Fruit fly (Drosophila melanogaster): Measurements from ENCODE around the gene dl.

dl gene

DNA sequence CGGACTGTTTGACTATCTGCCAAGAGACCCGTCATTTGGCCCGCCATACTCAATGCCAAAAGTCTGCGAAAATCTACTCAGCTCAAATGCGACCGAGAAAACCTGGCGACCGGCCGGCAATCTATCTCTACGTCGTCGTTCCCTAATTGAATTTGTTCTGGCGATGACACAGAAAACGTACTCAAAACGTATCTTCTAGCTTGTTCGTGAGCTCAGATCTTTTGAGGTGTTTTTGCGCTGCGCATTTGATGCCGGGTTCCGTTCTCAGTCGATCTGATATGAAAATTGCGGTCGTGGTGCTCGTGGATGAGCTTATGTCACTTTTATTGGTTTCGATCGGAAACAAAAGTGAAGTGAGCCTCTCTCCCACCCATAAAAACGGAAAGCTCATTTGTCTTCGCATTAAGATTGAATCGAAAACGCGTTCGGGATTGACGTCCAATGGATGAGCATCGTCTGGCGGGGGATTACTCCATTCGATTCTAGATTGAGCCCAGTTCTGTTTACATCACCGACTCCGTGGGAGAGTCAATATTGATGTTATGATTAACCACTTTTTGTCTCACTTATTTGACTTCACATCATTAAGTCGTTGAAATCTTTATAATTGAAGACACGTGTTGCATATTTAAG lies 62.3 kb downstream of the dl start (continued):
- TF ChIP-seq CG30431 (GFP tag; optimal IDR thresholded peaks at IDR 0.05) (no peak), pb (GFP tag; optimal IDR thresholded peaks at IDR 0.05) (no peak), BtbVII (GFP tag; optimal IDR thresholded peaks at IDR 0.05) (peak; percentile 42), mirr (GFP tag; optimal IDR thresholded peaks at IDR 0.05) (peak; percentile 15), Chrac-16 (GFP tag; optimal IDR thresholded peaks at IDR 0.05) (no peak), HHEX (GFP tag; optimal IDR thresholded peaks at IDR 0.05) (peak; percentile 22), CG7963 (GFP tag; IDR thresholded peaks at IDR 0.05; ENCODE audit: partially characterized antibody) (no peak), Stat92E (GFP tag; optimal IDR thresholded peaks at IDR 0.05) (no peak), dimm (GFP tag; IDR thresholded peaks at IDR 0.05) (no peak), CG10267 (tag; optimal IDR thresholded peaks at IDR 0.05) (no peak), nmo (GFP tag; optimal IDR thresholded peaks at IDR 0.05) (no peak), CG7786 (GFP tag; optimal IDR thresholded peaks at IDR 0.05) (no peak), CG5180 (GFP tag; optimal IDR thresholded peaks at IDR 0.05) (no peak), Fer1 (GFP tag; optimal IDR thresholded peaks at IDR 0.05) (peak; percentile 18), Xbp1 (GFP tag; optimal IDR thresholded peaks at IDR 0.05) (no peak), CG11695 (GFP tag; IDR thresholded peaks at IDR 0.05) (no peak), ato (GFP tag; IDR thresholded peaks at IDR 0.05; ENCODE audit: partially characterized antibody) (no peak), Oaz (GFP tag; IDR thresholded peaks at IDR 0.05) (no peak), CG10147 (GFP tag; optimal IDR thresholded peaks at IDR 0.05) (no peak), btn (GFP tag; optimal IDR thresholded peaks at IDR 0.05) (no peak), Dad (GFP tag; optimal IDR thresholded peaks at IDR 0.05) (no peak), gsb-n (tag; optimal IDR thresholded peaks at IDR 0.05) (no peak), Meics (GFP tag; optimal IDR thresholded peaks at IDR 0.05) (peak; percentile 30), knrl (GFP tag; IDR thresholded peaks at IDR 0.05; ENCODE audit: partially characterized antibody) (no peak), Poxn (GFP tag; IDR thresholded peaks at IDR 0.05) (no peak), inv (GFP tag; IDR thresholded peaks at IDR 0.05; ENCODE audit: partially characterized antibody) (no peak), aop (GFP tag; IDR thresholded peaks at IDR 0.05) (no peak), maf-S (GFP tag; optimal IDR thresholded peaks at IDR 0.05) (no peak), PHDP (tag; optimal IDR thresholded peaks at IDR 0.05) (peak; percentile 44), NC2α (GFP tag; optimal IDR thresholded peaks at IDR 0.05) (no peak), Nf-YC (tag; optimal IDR thresholded peaks at IDR 0.05) (no peak), NfI (GFP tag; optimal IDR thresholded peaks at IDR 0.05) (no peak), ham (GFP tag; IDR thresholded peaks at IDR 0.05) (no peak), D19B (GFP tag; optimal IDR thresholded peaks at IDR 0.05) (no peak), twi (tag; optimal IDR thresholded peaks at IDR 0.05) (no peak), ken (GFP tag; IDR thresholded peaks at IDR 0.05) (no peak), CG12219 (GFP tag; optimal IDR thresholded peaks at IDR 0.05) (no peak), odd (GFP tag; optimal IDR thresholded peaks at IDR 0.05) (no peak), CG13775 (GFP tag; optimal IDR thresholded peaks at IDR 0.05) (no peak)
